Fruit fly (Drosophila melanogaster): ENCODE measurements around the gene Uqcc1.

Gene Uqcc1

DNA sequence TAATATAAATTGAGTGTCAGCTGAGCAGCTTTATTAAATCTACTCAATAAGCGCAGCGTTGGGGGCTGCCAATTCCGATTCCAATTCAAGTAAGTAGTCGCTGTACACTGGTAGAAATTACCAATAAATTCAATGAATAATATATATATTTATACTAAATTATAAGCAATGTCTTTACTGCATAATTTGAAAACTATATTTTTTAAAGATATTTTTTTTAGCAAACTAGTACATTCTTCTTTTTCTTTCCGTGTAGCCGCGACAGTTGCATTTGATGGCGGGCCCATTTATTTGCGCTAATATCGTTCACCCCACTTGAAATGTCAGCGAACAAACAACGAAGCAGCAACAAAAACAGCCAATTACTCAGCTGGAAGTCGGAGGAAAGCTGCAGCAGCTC is 19.5 kb upstream of the Uqcc1 start (continued):
- TF ChIP-seq cad (GFP tag; optimal IDR thresholded peaks at IDR 0.05) (no peak), CG18619 (GFP tag; optimal IDR thresholded peaks at IDR 0.05) (peak; percentile 32), CG17361 (GFP tag; IDR thresholded peaks at IDR 0.05) (peak; percentile 51; the same call in 2 of the 3 replicates), CG9876 (GFP tag; optimal IDR thresholded peaks at IDR 0.05) (no peak), CG9215 (GFP tag; IDR thresholded peaks at IDR 0.05) (no peak), CG3995 (GFP tag; optimal IDR thresholded peaks at IDR 0.05) (no peak), Pdp1 (GFP tag; optimal IDR thresholded peaks at IDR 0.05) (no peak), Mad (GFP tag; optimal IDR thresholded peaks at IDR 0.05) (no peak), Hey (tag; optimal IDR thresholded peaks at IDR 0.05) (no peak), insv (GFP tag; optimal IDR thresholded peaks at IDR 0.05) (no peak), Oli (tag; optimal IDR thresholded peaks at IDR 0.05) (peak; percentile 73), CG15073 (GFP tag; optimal IDR thresholded peaks at IDR 0.05) (no peak), ab (GFP tag; optimal IDR thresholded peaks at IDR 0.05) (no peak), crp (GFP tag; optimal IDR thresholded peaks at IDR 0.05) (no peak), vfl (GFP tag; optimal IDR thresholded peaks at IDR 0.05) (no peak), CG13624 (GFP tag; optimal IDR thresholded peaks at IDR 0.05) (no peak), phol (tag; optimal IDR thresholded peaks at IDR 0.05) (peak; percentile 72), kni (GFP tag; optimal IDR thresholded peaks at IDR 0.05) (no peak), CG1603 (tag; optimal IDR thresholded peaks at IDR 0.05) (no peak), ERR (GFP tag; optimal IDR thresholded peaks at IDR 0.05) (no peak), CG16863 (GFP tag; optimal IDR thresholded peaks at IDR 0.05) (no peak), CG18599 (GFP tag; optimal IDR thresholded peaks at IDR 0.05) (peak; percentile 50), Usf (GFP tag; optimal IDR thresholded peaks at IDR 0.05) (no peak), CG6254 (GFP tag; optimal IDR thresholded peaks at IDR 0.05) (peak; percentile 67), psq (GFP tag; optimal IDR thresholded peaks at IDR 0.05) (no peak), org-1 (GFP tag; optimal IDR thresholded peaks at IDR 0.05) (peak; percentile 9), crc (GFP tag; optimal IDR thresholded peaks at IDR 0.05) (no peak), jing (GFP tag; optimal IDR thresholded peaks at IDR 0.05) (no peak), zfh2 (GFP tag; optimal IDR thresholded peaks at IDR 0.05) (no peak), run (tag; optimal IDR thresholded peaks at IDR 0.05) (no peak), pb (GFP tag; optimal IDR thresholded peaks at IDR 0.05) (no peak), klu (GFP tag; IDR thresholded peaks at IDR 0.05) (no peak), Dp (GFP tag; optimal IDR thresholded peaks at IDR 0.05) (no peak), Neu2 (GFP tag; optimal IDR thresholded peaks at IDR 0.05; ENCODE audit: borderline replicate concordance) (no peak), seq (GFP tag; IDR thresholded peaks at IDR 0.05) (peak; percentile 62), sima (GFP tag; optimal IDR thresholded peaks at IDR 0.05) (no peak), hbn (GFP tag; IDR thresholded peaks at IDR 0.05; ENCODE audit: partially characterized antibody) (no peak), Adf1 (GFP tag; IDR thresholded peaks at IDR 0.05) (no peak), CG17612 (GFP tag; IDR thresholded peaks at IDR 0.05) (0 out of 2 replicates have a peak, but pooled peaks have one; percentile 7), CG17385 (GFP tag; optimal IDR thresholded peaks at IDR 0.05) (peak; percentile 61), dmrt11E (tag; optimal IDR thresholded peaks at IDR 0.05) (peak; percentile 70), ATbp (GFP tag; optimal IDR thresholded peaks at IDR 0.05) (peak; percentile 59), vnd (GFP tag; IDR thresholded peaks at IDR 0.05; ENCODE audit: partially characterized antibody) (no peak), CG31224 (GFP tag; IDR thresholded peaks at IDR 0.05) (no peak), jumu (GFP tag; optimal IDR thresholded peaks at IDR 0.05) (no peak), peb (GFP tag; IDR thresholded peaks at IDR 0.05) (no peak), CG4730 (GFP tag; IDR thresholded peaks at IDR 0.05) (no peak; the same call in 1 of the 2 replicates), Scr (GFP tag; IDR thresholded peaks at IDR 0.05; ENCODE audit: partially characterized antibody) (no peak), CG3281 (GFP tag; optimal IDR thresholded peaks at IDR 0.05) (peak; percentile 27), CG6765 (GFP tag; optimal IDR thresholded peaks at IDR 0.05) (no peak), slp2 (GFP tag; optimal IDR thresholded peaks at IDR 0.05) (no peak)
